Worm (Caenorhabditis elegans) whole organism, L4 larva: ENCODE measurements around the gene gad-1.

Experiments
- ZK337.2 ChIP-seq: fragments of 200-800 bp; sonication (Bioruptor generic); IDR thresholded peaks from 2 replicates; pipeline ENCODE4 v1.3.6; 2022; ENCODE audit warnings: missing genetic modification reagents, missing genetic modification characterization, missing compliant biosample characterization
- arid-1 ChIP-seq: fragments of 200-800 bp; sonication (Bioruptor generic); conservative IDR thresholded peaks from 2 replicates; pipeline ENCODE4 v1.3.6; 2022; ENCODE audit warnings: missing genetic modification reagents, missing genetic modification characterization, missing compliant biosample characterization
- dve-1 ChIP-seq: sonication (generic microtip); optimal IDR thresholded peaks from 2 replicates; lab custom pipeline; 2017; ENCODE audit warnings: antibody characterized with exemption, mild to moderate bottlenecking, missing genetic modification characterization, missing compliant biosample characterization; ENCODE audit not compliant: insufficient read depth
- ztf-11 ChIP-seq: fragments of 150-350 bp; optimal IDR thresholded peaks from 2 replicates; lab custom pipeline; 2014; ENCODE audit warnings: missing biosample characterization, missing genetic modification characterization

- TF ChIP-seq dve-1 (tag; lab: Kevin White, UChicago) (no peak), arid-1 (GFP tag; lab: Robert Waterston, UW) (no peak), ztf-11 (tag; lab: Kevin White, UChicago) (no peak), ZK337.2 (GFP tag; lab: Robert Waterston, UW) (no peak)
Measured at ce11 chrV:6389634-6390033, 43.7 kb downstream of the gad-1 start, which contains the start of gene F57F4.2.
